Worm (Caenorhabditis elegans) whole organism, young adult: Measurements from ENCODE around the gene pitr-6.
A peak's percentile ranks its signal among the peaks of the same experiment; 100 is the strongest.

Source experiments
- C17E4.6 ChIP-seq: fragments of 200-800 bp; sonication (Bioruptor generic); IDR thresholded peaks from 2 replicates; pipeline ENCODE4 v1.3.6; 2022; ENCODE audit warnings: missing genetic modification reagents, missing genetic modification characterization, missing compliant biosample characterization
- F57A8.1 ChIP-seq: fragments of 200-800 bp; sonication (Bioruptor generic); optimal IDR thresholded peaks from 2 replicates; lab custom pipeline; 2018; ENCODE audit warnings: mild to moderate bottlenecking, missing genetic modification characterization, moderate library complexity, missing compliant biosample characterization
- ama-1 ChIP-seq, 3 experiments: fragments of 150-350 bp in 1 of 3; sonication (generic microtip) in 2 of 3; optimal IDR thresholded peaks; 2 replicates each; lab custom pipeline; 2014 to 2018; ENCODE audit warnings: missing biosample characterization in 2 of 3, missing genetic modification characterization in 2 of 3, missing genetic modification reagents in 2 of 3
- atf-7 ChIP-seq: sonication (generic microtip); optimal IDR thresholded peaks from 2 replicates; lab custom pipeline; 2017; ENCODE audit warnings: mild to moderate bottlenecking, missing genetic modification characterization, missing compliant biosample characterization
- ceh-100 ChIP-seq: fragments of 200-800 bp; sonication (Bioruptor generic); IDR thresholded peaks from 2 replicates; pipeline ENCODE4 v1.3.6; 2022; ENCODE audit warnings: missing genetic modification reagents, missing genetic modification characterization, missing compliant biosample characterization
- chd-7 ChIP-seq: sonication (generic microtip); optimal IDR thresholded peaks from 2 replicates; lab custom pipeline; 2016; ENCODE audit warnings: mild to moderate bottlenecking, missing genetic modification characterization, moderate library complexity, missing compliant biosample characterization
- dpl-1 ChIP-seq: fragments of 150-350 bp; optimal IDR thresholded peaks from 2 replicates; lab custom pipeline; 2014; ENCODE audit warnings: missing biosample characterization, missing genetic modification reagents, missing genetic modification characterization
- ets-4 ChIP-seq: fragments of 200-800 bp; sonication (Bioruptor generic); optimal IDR thresholded peaks from 2 replicates; lab custom pipeline; 2018; ENCODE audit warnings: mild to moderate bottlenecking, missing genetic modification characterization, missing compliant biosample characterization
- mcd-1 ChIP-seq: fragments of 200-800 bp; sonication (Bioruptor generic); IDR thresholded peaks from 2 replicates; pipeline ENCODE4 v1.3.6; 2022; ENCODE audit warnings: missing genetic modification reagents, missing genetic modification characterization, missing compliant biosample characterization
- unc-130 ChIP-seq: sonication (generic microtip); optimal IDR thresholded peaks from 2 replicates; lab custom pipeline; 2016; ENCODE audit warnings: missing genetic modification reagents, missing genetic modification characterization, missing compliant biosample characterization

- TF ChIP-seq chd-7 (tag; lab: Kevin White, UChicago) (peak; percentile 87), unc-130 (GFP tag; lab: Kevin White, UChicago) (peak; percentile 62), ets-4 (GFP tag; lab: Kevin White, UChicago) (no peak), F57A8.1 (GFP tag; lab: Kevin White, UChicago) (peak; percentile 43), mcd-1 (GFP tag; lab: Robert Waterston, UW) (peak; percentile 86), ceh-100 (GFP tag; lab: Robert Waterston, UW) (peak; percentile 78), atf-7 (peak; percentile 67), ama-1 (optimal IDR thresholded peaks at IDR 0.05; lab: Kevin White, UChicago) (no peak), ama-1 (GFP tag; optimal IDR thresholded peaks at IDR 0.05; lab: Kevin White, UChicago) (peak in 1 of 2 experiments; percentile 82), C17E4.6 (GFP tag; lab: Robert Waterston, UW) (no peak), dpl-1 (GFP tag; lab: Kevin White, UChicago) (peak; percentile 24)
These were observed 49.5 kb downstream of the pitr-6 start, which contains the start of gene col-85 for ce11 chrII:12494556-12495131.
